Worm (Caenorhabditis elegans) whole organism, L2 larva: ENCODE data around the gene med-2.

Experiments used
- nhr-12 ChIP-seq: fragments of 150-350 bp; optimal IDR thresholded peaks from 2 replicates; lab custom pipeline; 2014; ENCODE audit warnings: missing biosample characterization, missing genetic modification characterization
- snpc-4 ChIP-seq: fragments of 150-350 bp; optimal IDR thresholded peaks from 2 replicates; lab custom pipeline; 2014; ENCODE audit warnings: missing biosample characterization, missing genetic modification characterization

DNA sequence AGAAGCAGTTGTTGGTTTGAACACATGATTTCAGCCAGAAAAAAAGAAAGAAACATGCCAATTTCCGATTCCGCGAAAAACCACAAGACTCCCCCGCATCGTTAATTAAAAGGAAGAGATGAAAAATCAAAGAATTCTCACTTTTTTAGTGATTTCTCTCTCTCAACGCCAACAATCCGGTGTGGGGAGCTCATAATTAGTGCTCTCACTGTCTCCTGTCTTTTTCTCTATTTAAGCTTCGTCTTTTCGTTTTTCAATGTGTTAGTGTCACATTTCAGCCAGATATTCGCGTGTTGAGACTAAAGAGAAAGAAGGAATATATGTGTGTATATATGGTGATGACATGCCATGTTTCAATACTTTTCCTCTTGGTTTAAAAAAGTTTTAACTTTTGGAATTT is 10.6 kb upstream of the med-2 start:
- TF ChIP-seq nhr-12 (tag; lab: Kevin White, UChicago) (no peak), snpc-4 (tag; lab: Kevin White, UChicago) (no peak)
